2 fruit fly cellular contexts compared by ENCODE assay signal in the genomic region with DNA sequence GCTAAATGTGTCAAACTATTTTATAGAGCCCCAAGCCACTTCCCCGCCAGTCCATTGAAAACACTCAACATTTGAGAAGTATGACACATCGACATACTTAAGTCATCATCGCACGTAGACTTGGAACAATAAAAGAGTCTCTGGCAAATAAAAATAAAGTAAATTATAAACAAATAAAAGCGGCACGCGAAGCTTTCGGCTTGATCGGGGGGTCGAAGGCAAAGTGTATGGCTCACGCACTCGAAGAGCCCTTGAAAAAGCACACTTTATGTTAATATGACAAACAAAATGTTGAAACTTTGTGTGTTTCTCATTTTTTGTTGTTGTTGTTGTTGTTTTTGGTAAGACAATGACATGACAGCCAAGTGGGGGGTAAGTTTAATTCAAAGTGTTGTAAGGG.
A peak's percentile ranks its signal among the peaks of the same experiment; 100 is the strongest.
TF ChIP-seq lines count a peak whose summit lies in the region.

No protein-coding gene starts in this region.

- no peak for TF ChIP-seq CTCF in whole organism, embryonic (GFP tag; optimal IDR thresholded peaks at IDR 0.05; lab: Kevin White, UChicago)

TF ChIP-seq in whole organism, embryonic, 481 proteins besides CTCF, POLR2A, EP300 and RAD21 (continues in another document):
- TF ChIP-seq CG18262 (tag; optimal IDR thresholded peaks at IDR 0.05; lab: Kevin White, UChicago) = no peak
- no peak for TF ChIP-seq CG12104 (GFP tag; optimal IDR thresholded peaks at IDR 0.05; lab: Kevin White, UChicago)
- peak; percentile 16 for TF ChIP-seq CG3281 (GFP tag; optimal IDR thresholded peaks at IDR 0.05; lab: Kevin White, UChicago)
- TF ChIP-seq Dll (GFP tag; IDR thresholded peaks at IDR 0.05; lab: Robert Waterston, UW; ENCODE audit: partially characterized antibody) = no peak
- no peak for TF ChIP-seq CG6683 (GFP tag; optimal IDR thresholded peaks at IDR 0.05; lab: Kevin White, UChicago)
- TF ChIP-seq CG6765 (GFP tag; optimal IDR thresholded peaks at IDR 0.05; lab: Kevin White, UChicago) = peak; percentile 15
- TF ChIP-seq CG3995 (GFP tag; optimal IDR thresholded peaks at IDR 0.05; lab: Kevin White, UChicago) = no peak
- no peak for TF ChIP-seq knrl (GFP tag; IDR thresholded peaks at IDR 0.05; lab: Robert Waterston, UW; ENCODE audit: partially characterized antibody)
- no peak for TF ChIP-seq CG7556 (GFP tag; optimal IDR thresholded peaks at IDR 0.05; lab: Kevin White, UChicago)
- TF ChIP-seq tap (tag; optimal IDR thresholded peaks at IDR 0.05; lab: Kevin White, UChicago) = no peak
- no peak for TF ChIP-seq CG3726 (GFP tag; IDR thresholded peaks at IDR 0.05; lab: Robert Waterston, UW)
- no peak for TF ChIP-seq CG14014 (GFP tag; IDR thresholded peaks at IDR 0.05; lab: Robert Waterston, UW)
- no peak for TF ChIP-seq Neu2 (GFP tag; optimal IDR thresholded peaks at IDR 0.05; lab: Kevin White, UChicago; ENCODE audit: borderline replicate concordance)
- TF ChIP-seq odd (GFP tag; optimal IDR thresholded peaks at IDR 0.05; lab: Kevin White, UChicago) = no peak
- no peak for TF ChIP-seq MESR4 (GFP tag; optimal IDR thresholded peaks at IDR 0.05; lab: Kevin White, UChicago)
- TF ChIP-seq bbx (GFP tag; IDR thresholded peaks at IDR 0.05; lab: Robert Waterston, UW; ENCODE audit: partially characterized antibody) = no peak
- no peak for TF ChIP-seq Optix (GFP tag; IDR thresholded peaks at IDR 0.05; lab: Robert Waterston, UW)
- peak in 1 of 2 experiments; percentile 41 for TF ChIP-seq Eip74EF (GFP tag; optimal IDR thresholded peaks at IDR 0.05; lab: Kevin White, UChicago)
- TF ChIP-seq Dad (GFP tag; optimal IDR thresholded peaks at IDR 0.05; lab: Kevin White, UChicago) = no peak
- TF ChIP-seq Xrp1 (GFP tag; IDR thresholded peaks at IDR 0.05; lab: Robert Waterston, UW) = peak; percentile 18; the same call in 1 of the 2 replicates
- peak; percentile 26 for TF ChIP-seq dmrt99B (tag; optimal IDR thresholded peaks at IDR 0.05; lab: Kevin White, UChicago)
- TF ChIP-seq cg (GFP tag; optimal IDR thresholded peaks at IDR 0.05; lab: Kevin White, UChicago) = no peak
- no peak for TF ChIP-seq Dp (GFP tag; optimal IDR thresholded peaks at IDR 0.05; lab: Kevin White, UChicago)
- no peak for TF ChIP-seq HmgD (GFP tag; optimal IDR thresholded peaks at IDR 0.05; lab: Kevin White, UChicago)
- TF ChIP-seq H2.0 (GFP tag; IDR thresholded peaks at IDR 0.05; lab: Robert Waterston, UW) = no peak
- no peak for TF ChIP-seq CG2129 (GFP tag; IDR thresholded peaks at IDR 0.05; lab: Robert Waterston, UW; ENCODE audit: partially characterized antibody)
- no peak for TF ChIP-seq CG4424 (GFP tag; optimal IDR thresholded peaks at IDR 0.05; lab: Kevin White, UChicago)
- 0 out of 4 replicates have a peak, but pooled peaks have one; percentile 75 for TF ChIP-seq chinmo (GFP tag; IDR thresholded peaks at IDR 0.05; lab: Robert Waterston, UW; ENCODE audit: partially characterized antibody)
- no peak for TF ChIP-seq CG8359 (GFP tag; optimal IDR thresholded peaks at IDR 0.05; lab: Kevin White, UChicago; ENCODE audit: borderline replicate concordance)
- TF ChIP-seq CG32532 (GFP tag; IDR thresholded peaks at IDR 0.05; lab: Robert Waterston, UW) = no peak
- TF ChIP-seq ERR (GFP tag; optimal IDR thresholded peaks at IDR 0.05; lab: Kevin White, UChicago) = no peak
- no peak for TF ChIP-seq maf-S (GFP tag; optimal IDR thresholded peaks at IDR 0.05; lab: Kevin White, UChicago)
- TF ChIP-seq CG18476 (GFP tag; optimal IDR thresholded peaks at IDR 0.05; lab: Kevin White, UChicago) = no peak
- no peak for TF ChIP-seq Ptx1 (GFP tag; IDR thresholded peaks at IDR 0.05; lab: Robert Waterston, UW)
- TF ChIP-seq CG14050 (GFP tag; IDR thresholded peaks at IDR 0.05; lab: Robert Waterston, UW) = no peak
- 0 out of 3 replicates have a peak, but pooled peaks have one; percentile 25 for TF ChIP-seq CG11695 (GFP tag; IDR thresholded peaks at IDR 0.05; lab: Robert Waterston, UW)
- no peak for TF ChIP-seq CG7786 (GFP tag; optimal IDR thresholded peaks at IDR 0.05; lab: Kevin White, UChicago)
- TF ChIP-seq CG10321 (GFP tag; IDR thresholded peaks at IDR 0.05; lab: Robert Waterston, UW) = no peak
- TF ChIP-seq sc (optimal IDR thresholded peaks at IDR 0.05; lab: Kevin White, UChicago) = no peak
- TF ChIP-seq sc (GFP tag; optimal IDR thresholded peaks at IDR 0.05; lab: Kevin White, UChicago) = no peak
- no peak for TF ChIP-seq sob (GFP tag; IDR thresholded peaks at IDR 0.05; lab: Robert Waterston, UW)
- TF ChIP-seq CG2889 (GFP tag; IDR thresholded peaks at IDR 0.05; lab: Robert Waterston, UW) = no peak
- no peak for TF ChIP-seq gce (GFP tag; IDR thresholded peaks at IDR 0.05; lab: Robert Waterston, UW)

TF ChIP-seq in whole organism, prepupa, 60 proteins besides CTCF, POLR2A, EP300 and RAD21:
- TF ChIP-seq CG3032 (tag; optimal IDR thresholded peaks at IDR 0.05; lab: Kevin White, UChicago) (no peak), fkh (GFP tag; optimal IDR thresholded peaks at IDR 0.05; lab: Kevin White, UChicago) (peak; percentile 82)
